Worm (Caenorhabditis elegans): Measurements from ENCODE around the gene elks-1.
"Not testable (repeated sequence)": the region's sequence is repeated elsewhere in the genome, so short reads cannot be mapped to it uniquely, and the experiment has no call there.

The elks-1 gene

ce11 chrIV:3394066-3394465, 44.2 kb upstream of the elks-1 start, which contains the start of gene C04C3.4:
Gene C04C3.4 (plus strand): TSS chrIV:3394366.
- not testable (repeated sequence) for TF ChIP-seq xbp-1, dsc-1, ceh-90 (tag; optimal IDR thresholded peaks at IDR 0.05)

ce11 chrIV:3389999-3390398, 40.2 kb upstream of the elks-1 start, which contains the start of gene B0546.5:
Gene B0546.5 (minus strand): TSS chrIV:3390099.
- TF ChIP-seq snu-23 (GFP tag; optimal IDR thresholded peaks at IDR 0.05); nhr-90 (tag; optimal IDR thresholded peaks at IDR 0.05; ENCODE audit: poor library complexity); egl-27 (tag; optimal IDR thresholded peaks at IDR 0.05): not testable (repeated sequence)

ce11 chrIV:3386504-3387290, 36.9 kb upstream of the elks-1 start:
- TF ChIP-seq dsc-1 (tag; optimal IDR thresholded peaks at IDR 0.05) (no peak), unc-30 (tag; optimal IDR thresholded peaks at IDR 0.05) (no peak), lsy-2 (tag; optimal IDR thresholded peaks at IDR 0.05) (no peak), lin-35 (GFP tag; optimal IDR thresholded peaks at IDR 0.05) (no peak), ama-1 (optimal IDR thresholded peaks at IDR 0.05) (peak; percentile 18), nhr-19 (GFP tag; conservative IDR thresholded peaks at IDR 0.05) (no peak), nhr-90 (tag; optimal IDR thresholded peaks at IDR 0.05; ENCODE audit: poor library complexity) (peak; percentile 28), tbx-2 (tag; optimal IDR thresholded peaks at IDR 0.05) (no peak), F16B12.6 (tag; optimal IDR thresholded peaks at IDR 0.05) (no peak), mep-1 (tag; optimal IDR thresholded peaks at IDR 0.05) (no peak)

ce11 chrIV:3385337-3386215, 35.7 kb upstream of the elks-1 start, which contains the start of gene mai-2:
Gene mai-2 (plus strand): TSS chrIV:3385910.
- TF ChIP-seq zag-1 (tag; optimal IDR thresholded peaks at IDR 0.05) (no peak), egl-13 (tag; optimal IDR thresholded peaks at IDR 0.05) (no peak), nhr-71 (tag; optimal IDR thresholded peaks at IDR 0.05) (peak; percentile 80), Y116A8C.19 (tag; optimal IDR thresholded peaks at IDR 0.05; ENCODE audit: borderline replicate concordance) (no peak), pqm-1 (tag; optimal IDR thresholded peaks at IDR 0.05) (no peak), lin-13 (GFP tag; optimal IDR thresholded peaks at IDR 0.05) (peak; percentile 57), C16A3.4 (tag; optimal IDR thresholded peaks at IDR 0.05) (peak; percentile 53), xbp-1 (tag; optimal IDR thresholded peaks at IDR 0.05) (peak; percentile 65), mab-9 (GFP tag; IDR thresholded peaks at IDR 0.05) (no peak), swsn-7 (tag; optimal IDR thresholded peaks at IDR 0.05) (peak; percentile 65), F16B12.6 (tag; optimal IDR thresholded peaks at IDR 0.05) (peak; percentile 95), lin-15B (tag; optimal IDR thresholded peaks at IDR 0.05) (peak; percentile 61), dsc-1 (tag; optimal IDR thresholded peaks at IDR 0.05) (peak; percentile 14), jun-1 (tag; optimal IDR thresholded peaks at IDR 0.05) (no peak), lin-39 (tag; optimal IDR thresholded peaks at IDR 0.05) (peak; percentile 18), fkh-8 (tag; optimal IDR thresholded peaks at IDR 0.05) (peak; percentile 59), snu-23 (GFP tag; optimal IDR thresholded peaks at IDR 0.05) (peak; percentile 84), vab-15 (tag; optimal IDR thresholded peaks at IDR 0.05) (no peak), pax-3 (tag; optimal IDR thresholded peaks at IDR 0.05) (peak; percentile 12), fkh-4 (tag; optimal IDR thresholded peaks at IDR 0.05; ENCODE audit: borderline replicate concordance) (no peak), nhr-77 (tag; optimal IDR thresholded peaks at IDR 0.05) (peak; percentile 45), nhr-85 (tag) (peak; percentile 63), ceh-90 (tag; optimal IDR thresholded peaks at IDR 0.05) (no peak), skn-1 (tag; optimal IDR thresholded peaks at IDR 0.05) (peak; percentile 57), isw-1 (GFP tag; IDR thresholded peaks at IDR 0.05) (peak; percentile 37; the same call in 1 of the 2 replicates), mdl-1 (tag; optimal IDR thresholded peaks at IDR 0.05) (peak in 1 of 2 experiments; percentile 45), ceh-8 (GFP tag; optimal IDR thresholded peaks at IDR 0.05) (peak; percentile 48), dpl-1 (GFP tag; optimal IDR thresholded peaks at IDR 0.05) (peak; percentile 90 to 94 (median 91)), lsy-2 (tag; optimal IDR thresholded peaks at IDR 0.05) (peak; percentile 80 to 83), egl-27 (tag; optimal IDR thresholded peaks at IDR 0.05) (no peak), ceh-88 (GFP tag; IDR thresholded peaks at IDR 0.05) (peak; percentile 10; the same call in 1 of the 2 replicates), ceh-82 (tag; optimal IDR thresholded peaks at IDR 0.05) (peak; percentile 21 to 74 (median 32)), ztf-4 (tag; optimal IDR thresholded peaks at IDR 0.05) (no peak), nhr-20 (tag; optimal IDR thresholded peaks at IDR 0.05) (peak; percentile 66)
